Worm (Caenorhabditis elegans) whole organism, L3 larva: ENCODE results near the gene fbl-1.

Source experiments
- R02D3.7 ChIP-seq: fragments of 150-350 bp; optimal IDR thresholded peaks from 2 replicates; lab custom pipeline; 2014; ENCODE audit warnings: missing biosample characterization, missing genetic modification characterization
- ZK546.5 ChIP-seq: sonication (generic microtip); optimal IDR thresholded peaks from 2 replicates; lab custom pipeline; 2017; ENCODE audit warnings: missing biosample characterization, missing genetic modification characterization
- aly-2 ChIP-seq: fragments of 150-350 bp; optimal IDR thresholded peaks from 2 replicates; lab custom pipeline; 2014; ENCODE audit warnings: missing biosample characterization, missing genetic modification characterization
- ama-1 ChIP-seq: fragments of 150-350 bp; optimal IDR thresholded peaks from 2 replicates; lab custom pipeline; 2018
- ceh-16 ChIP-seq: sonication (generic microtip); optimal IDR thresholded peaks from 2 replicates; lab custom pipeline; 2017; ENCODE audit warnings: missing biosample characterization, missing genetic modification characterization
- ceh-28 ChIP-seq: fragments of 150-350 bp; optimal IDR thresholded peaks from 2 replicates; lab custom pipeline; 2014; ENCODE audit warnings: missing biosample characterization, missing genetic modification reagents, missing genetic modification characterization
- ceh-82 ChIP-seq: fragments of 150-350 bp; optimal IDR thresholded peaks from 2 replicates; lab custom pipeline; 2014; ENCODE audit warnings: missing biosample characterization, missing genetic modification characterization
- ceh-9 ChIP-seq: sonication (generic microtip); optimal IDR thresholded peaks from 2 replicates; lab custom pipeline; 2018; ENCODE audit warnings: missing biosample characterization, missing genetic modification characterization
- daf-12 ChIP-seq: fragments of 150-350 bp; optimal IDR thresholded peaks from 2 replicates; lab custom pipeline; 2014; ENCODE audit warnings: missing biosample characterization, missing genetic modification reagents, missing genetic modification characterization
- egl-27 ChIP-seq: sonication (generic microtip); optimal IDR thresholded peaks from 4 replicates; lab custom pipeline; 2017; ENCODE audit warnings: missing biosample characterization, missing genetic modification reagents, missing genetic modification characterization
- egl-5 ChIP-seq: fragments of 150-350 bp; optimal IDR thresholded peaks from 2 replicates; lab custom pipeline; 2017; ENCODE audit warnings: missing biosample characterization, missing genetic modification reagents, missing genetic modification characterization, inconsistent platforms
- elt-1 ChIP-seq: fragments of 150-350 bp; optimal IDR thresholded peaks from 2 replicates; lab custom pipeline; 2014; ENCODE audit warnings: missing biosample characterization, missing genetic modification characterization
- elt-2 ChIP-seq: sonication (generic microtip); optimal IDR thresholded peaks from 2 replicates; lab custom pipeline; 2016; ENCODE audit warnings: missing genetic modification reagents, mild to moderate bottlenecking, missing genetic modification characterization, missing compliant biosample characterization
- elt-3 ChIP-seq, 3 experiments: fragments of 150-350 bp in 1 of 3; sonication (generic microtip) in 2 of 3; optimal IDR thresholded peaks; 2 replicates in 2 of 3; 4 replicates in 1 of 3; lab custom pipeline; 2014 to 2017; ENCODE audit warnings: missing biosample characterization in 3 of 3, missing genetic modification characterization in 3 of 3
- eor-1 ChIP-seq, 2 experiments: fragments of 150-350 bp; optimal IDR thresholded peaks; 2 replicates each; lab custom pipeline; 2014 to 2018; ENCODE audit warnings: missing biosample characterization in 2 of 2, missing genetic modification characterization in 2 of 2
- fkh-10 ChIP-seq: sonication (generic microtip); optimal IDR thresholded peaks from 2 replicates; lab custom pipeline; 2017; ENCODE audit warnings: missing biosample characterization, missing genetic modification reagents, missing genetic modification characterization
- fkh-2 ChIP-seq: fragments of 150-350 bp; optimal IDR thresholded peaks from 2 replicates; lab custom pipeline; 2014; ENCODE audit warnings: missing biosample characterization, missing genetic modification reagents, missing genetic modification characterization
- fos-1 ChIP-seq: fragments of 150-350 bp; optimal IDR thresholded peaks from 2 replicates; lab custom pipeline; 2014; ENCODE audit warnings: missing biosample characterization, missing genetic modification characterization
- hmg-11 ChIP-seq: sonication (generic microtip); optimal IDR thresholded peaks from 2 replicates; lab custom pipeline; 2016; ENCODE audit warnings: missing genetic modification characterization, missing compliant biosample characterization
- jun-1 ChIP-seq: fragments of 150-350 bp; optimal IDR thresholded peaks from 2 replicates; lab custom pipeline; 2014; ENCODE audit warnings: missing biosample characterization, missing genetic modification reagents, missing genetic modification characterization
- lin-15B ChIP-seq: fragments of 150-350 bp; optimal IDR thresholded peaks from 2 replicates; lab custom pipeline; 2014; ENCODE audit warnings: missing biosample characterization, missing genetic modification characterization
- lin-39 ChIP-seq: fragments of 150-350 bp; optimal IDR thresholded peaks from 2 replicates; lab custom pipeline; 2018; ENCODE audit warnings: missing biosample characterization, missing genetic modification reagents, missing genetic modification characterization
- lsy-12 ChIP-seq: sonication (generic microtip); optimal IDR thresholded peaks from 2 replicates; lab custom pipeline; 2016; ENCODE audit warnings: mild to moderate bottlenecking, missing genetic modification characterization, missing compliant biosample characterization
- mdl-1 ChIP-seq: fragments of 150-350 bp; optimal IDR thresholded peaks from 2 replicates; lab custom pipeline; 2014; ENCODE audit warnings: missing biosample characterization, missing genetic modification characterization
- mml-1 ChIP-seq: fragments of 150-350 bp; sonication (generic microtip); optimal IDR thresholded peaks from 3 replicates; lab custom pipeline; 2014; ENCODE audit warnings: missing biosample characterization, missing genetic modification characterization
- nfya-1 ChIP-seq: sonication (generic microtip); optimal IDR thresholded peaks from 2 replicates; lab custom pipeline; 2017; ENCODE audit warnings: missing genetic modification characterization, mild to moderate bottlenecking, missing compliant biosample characterization, antibody characterized with exemption, moderate library complexity; ENCODE audit not compliant: insufficient read depth
- nhr-11 ChIP-seq: fragments of 150-350 bp; optimal IDR thresholded peaks from 2 replicates; lab custom pipeline; 2014; ENCODE audit warnings: missing biosample characterization, missing genetic modification characterization
- nhr-12 ChIP-seq: fragments of 150-350 bp; optimal IDR thresholded peaks from 2 replicates; lab custom pipeline; 2014; ENCODE audit warnings: missing biosample characterization, missing genetic modification characterization
- nhr-23 ChIP-seq: fragments of 150-350 bp; optimal IDR thresholded peaks from 2 replicates; lab custom pipeline; 2014; ENCODE audit warnings: missing biosample characterization, missing genetic modification reagents, missing genetic modification characterization
- nhr-237 ChIP-seq: fragments of 150-350 bp; optimal IDR thresholded peaks from 2 replicates; lab custom pipeline; 2014; ENCODE audit warnings: missing biosample characterization, missing genetic modification characterization
- nhr-25 ChIP-seq: sonication (generic microtip); optimal IDR thresholded peaks from 2 replicates; lab custom pipeline; 2017; ENCODE audit warnings: missing biosample characterization, missing genetic modification characterization
- nhr-28 ChIP-seq: fragments of 150-350 bp; optimal IDR thresholded peaks from 2 replicates; lab custom pipeline; 2014; ENCODE audit warnings: missing biosample characterization, missing genetic modification characterization
- nhr-43 ChIP-seq: sonication (generic microtip); optimal IDR thresholded peaks from 2 replicates; lab custom pipeline; 2016; ENCODE audit warnings: mild to moderate bottlenecking, missing genetic modification characterization, missing compliant biosample characterization; ENCODE audit not compliant: poor library complexity, severe bottlenecking
- nhr-67 ChIP-seq: fragments of 150-350 bp; optimal IDR thresholded peaks from 2 replicates; lab custom pipeline; 2014; ENCODE audit warnings: missing biosample characterization, missing genetic modification characterization
- nhr-76 ChIP-seq: fragments of 150-350 bp; sonication (generic microtip); optimal IDR thresholded peaks from 5 replicates; lab custom pipeline; 2014; ENCODE audit warnings: missing biosample characterization, missing genetic modification characterization
- nhr-77 ChIP-seq: fragments of 150-350 bp; optimal IDR thresholded peaks from 2 replicates; lab custom pipeline; 2014; ENCODE audit warnings: missing biosample characterization, missing genetic modification characterization
- pha-4 ChIP-seq: fragments of 150-350 bp; optimal IDR thresholded peaks from 2 replicates; lab custom pipeline; 2014; ENCODE audit warnings: missing biosample characterization, missing genetic modification reagents, missing genetic modification characterization
- pqm-1 ChIP-seq: fragments of 150-350 bp; optimal IDR thresholded peaks from 2 replicates; lab custom pipeline; 2017; ENCODE audit warnings: missing biosample characterization, missing genetic modification characterization, inconsistent platforms
- sea-2 ChIP-seq: fragments of 150-350 bp; sonication (generic microtip); optimal IDR thresholded peaks from 4 replicates; lab custom pipeline; 2014; ENCODE audit warnings: missing biosample characterization, missing genetic modification reagents, missing genetic modification characterization
- skn-1 ChIP-seq: fragments of 150-350 bp; optimal IDR thresholded peaks from 2 replicates; lab custom pipeline; 2014; ENCODE audit warnings: missing biosample characterization, missing genetic modification characterization
- snpc-4 ChIP-seq: fragments of 150-350 bp; optimal IDR thresholded peaks from 2 replicates; lab custom pipeline; 2014; ENCODE audit warnings: missing biosample characterization, missing genetic modification characterization
- tbx-2 ChIP-seq: sonication (generic microtip); optimal IDR thresholded peaks from 2 replicates; lab custom pipeline; 2016; ENCODE audit warnings: mild to moderate bottlenecking, missing genetic modification characterization, missing compliant biosample characterization
- unc-39 ChIP-seq: sonication (generic microtip); optimal IDR thresholded peaks from 4 replicates; lab custom pipeline; 2017; ENCODE audit warnings: missing biosample characterization, missing genetic modification characterization
- unc-62 ChIP-seq: fragments of 150-350 bp; sonication (generic microtip); optimal IDR thresholded peaks from 4 replicates; lab custom pipeline; 2014; ENCODE audit warnings: missing biosample characterization, missing genetic modification reagents, missing genetic modification characterization
- zag-1 ChIP-seq: fragments of 150-350 bp; optimal IDR thresholded peaks from 2 replicates; lab custom pipeline; 2014; ENCODE audit warnings: missing biosample characterization, missing genetic modification characterization
- ztf-11 ChIP-seq: fragments of 150-350 bp; optimal IDR thresholded peaks from 2 replicates; lab custom pipeline; 2014; ENCODE audit warnings: missing biosample characterization, missing genetic modification characterization
- ztf-4 ChIP-seq: fragments of 150-350 bp; optimal IDR thresholded peaks from 2 replicates; lab custom pipeline; 2014; ENCODE audit warnings: missing biosample characterization, missing genetic modification characterization

The fbl-1 gene

DNA sequence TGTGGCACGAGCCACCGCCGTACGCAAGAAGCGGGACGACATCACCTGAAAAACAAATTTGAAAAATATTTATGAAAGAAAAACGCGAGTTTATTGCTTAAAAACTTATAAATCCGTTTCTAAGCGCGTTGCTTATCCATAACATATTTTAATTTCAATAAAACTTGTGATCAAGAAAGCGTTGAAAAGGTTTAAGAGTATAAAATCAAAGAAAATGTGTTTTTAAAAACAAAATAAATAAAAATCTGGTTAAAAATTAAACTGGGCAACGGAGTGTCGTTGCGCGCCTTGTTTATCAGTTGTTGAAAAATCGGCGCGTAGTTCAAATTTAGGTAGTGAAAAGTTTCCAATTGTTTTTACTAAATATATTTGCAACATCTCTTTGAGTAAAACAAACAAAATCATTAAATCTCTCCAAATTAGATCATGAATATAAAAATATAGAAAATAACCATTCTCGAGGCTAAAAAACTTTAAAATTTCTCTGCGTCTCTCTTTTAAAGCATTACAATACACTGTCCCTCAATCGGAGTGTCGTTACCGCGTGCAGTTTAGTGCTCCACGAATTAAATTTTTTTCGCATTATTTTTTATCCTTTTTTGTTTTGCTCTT, 15.7 kb upstream of the fbl-1 start, which contains the start of gene ndua-5:
Gene ndua-5, minus strand, starts transcription at position 51 of the 612 bp plus-strand sequence.
- TF ChIP-seq nhr-23 (tag; lab: Kevin White, UChicago) (peak; percentile 12), egl-5 (peak; percentile 23), mdl-1 (no peak), snpc-4 (peak; percentile 7), lin-15B (tag; lab: Kevin White, UChicago) (peak; percentile 59), nfya-1 (tag; lab: Kevin White, UChicago) (peak; percentile 55), ceh-16 (tag; lab: Kevin White, UChicago) (no peak), fkh-10 (no peak), ceh-28 (tag; lab: Kevin White, UChicago) (no peak), nhr-12 (tag; lab: Kevin White, UChicago) (no peak), hmg-11 (peak; percentile 32), pha-4 (tag; lab: Kevin White, UChicago) (peak; percentile 64)

DNA sequence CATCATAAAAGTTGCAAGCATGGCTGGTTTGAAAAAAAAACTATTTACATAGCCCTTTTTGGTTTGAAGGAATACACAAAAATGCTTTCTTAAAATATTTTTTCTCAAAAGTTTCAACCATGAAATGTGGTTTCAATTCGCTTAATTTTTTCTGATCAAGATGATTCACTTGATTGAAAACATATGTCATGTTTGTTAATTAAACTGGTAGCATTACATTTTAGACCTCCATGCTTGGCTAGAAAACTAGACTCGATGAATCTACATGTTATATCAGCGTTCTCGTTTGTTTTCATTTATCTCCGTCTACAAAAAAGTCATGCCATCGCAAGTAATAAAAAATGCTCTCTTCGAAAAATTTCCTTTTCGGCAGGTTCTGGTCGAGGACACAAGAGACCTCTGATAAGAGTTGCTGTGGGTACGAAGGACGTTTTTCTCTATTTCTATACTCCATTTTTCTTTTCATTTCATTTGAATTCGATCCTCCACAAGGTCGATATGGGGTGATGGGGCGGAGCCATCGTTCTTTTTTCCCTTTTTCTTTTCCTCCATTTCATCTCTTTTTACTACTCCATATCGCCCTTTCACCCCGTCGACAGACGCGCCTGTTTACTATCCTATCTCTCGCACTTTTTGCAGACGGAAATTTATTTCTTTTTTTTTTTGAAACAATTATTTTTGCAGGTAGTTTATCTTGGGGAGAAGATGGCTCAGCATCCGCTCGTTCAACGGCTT, 14.8 kb upstream of the fbl-1 start, which contains the start of gene elo-1:
Gene elo-1, plus strand, starts transcription at position 685 of the 735 bp plus-strand sequence.
- TF ChIP-seq fos-1 (tag; lab: Kevin White, UChicago) (peak; percentile 19), nhr-77 (tag; lab: Kevin White, UChicago) (no peak), nhr-43 (tag; lab: Kevin White, UChicago) (no peak), ceh-82 (tag; lab: Kevin White, UChicago) (no peak), egl-27 (peak; percentile 30), nhr-25 (tag; lab: Kevin White, UChicago) (no peak), skn-1 (no peak), lin-39 (tag; lab: Kevin White, UChicago) (no peak), ama-1 (no peak), nhr-11 (tag; lab: Kevin White, UChicago) (no peak), aly-2 (tag; lab: Kevin White, UChicago) (no peak), ceh-16 (tag; lab: Kevin White, UChicago) (no peak), egl-5 (no peak), ceh-9 (no peak), unc-39 (tag; lab: Kevin White, UChicago) (no peak), elt-2 (tag; lab: Kevin White, UChicago) (peak; percentile 95), fkh-2 (tag; lab: Kevin White, UChicago) (no peak), daf-12 (tag; lab: Kevin White, UChicago) (no peak), nhr-67 (no peak), mdl-1 (no peak), lin-15B (tag; lab: Kevin White, UChicago) (no peak), nfya-1 (tag; lab: Kevin White, UChicago) (peak; percentile 29), unc-62 (GFP tag; lab: Kevin White, UChicago) (no peak), lsy-12 (tag; lab: Kevin White, UChicago) (no peak), snpc-4 (no peak), ZK546.5 (tag; lab: Kevin White, UChicago) (no peak), fkh-10 (no peak), tbx-2 (tag; lab: Kevin White, UChicago) (no peak), nhr-76 (tag; lab: Kevin White, UChicago) (no peak), pha-4 (tag; lab: Kevin White, UChicago) (peak; percentile 27), jun-1 (peak; percentile 53), zag-1 (tag; lab: Kevin White, UChicago) (no peak), nhr-28 (tag; lab: Kevin White, UChicago) (no peak), ztf-11 (no peak), eor-1 (tag; optimal IDR thresholded peaks at IDR 0.05; lab: Kevin White, UChicago) (no peak), sea-2 (GFP tag; lab: Kevin White, UChicago) (no peak), mml-1 (tag; lab: Kevin White, UChicago) (no peak), hmg-11 (no peak), nhr-12 (tag; lab: Kevin White, UChicago) (no peak), R02D3.7 (tag; lab: Kevin White, UChicago) (no peak), ceh-28 (tag; lab: Kevin White, UChicago) (no peak), elt-3 (tag; optimal IDR thresholded peaks at IDR 0.05; lab: Kevin White, UChicago) (no peak), nhr-237 (tag; lab: Kevin White, UChicago) (no peak), nhr-23 (tag; lab: Kevin White, UChicago) (no peak), elt-1 (tag; lab: Kevin White, UChicago) (no peak), ztf-4 (tag; lab: Kevin White, UChicago) (no peak), pqm-1 (tag; lab: Kevin White, UChicago) (peak; percentile 82)
